Fruit fly (Drosophila melanogaster): ENCODE measurements around the gene SAK.
A peak's percentile ranks its signal among the peaks of the same experiment; 100 is the strongest.

Gene SAK

dm6 chr3L:21483837-21484236, 31.9 kb downstream of the SAK start (continued):
- TF ChIP-seq CG5245 (GFP tag; optimal IDR thresholded peaks at IDR 0.05) (no peak), fd3F (GFP tag; optimal IDR thresholded peaks at IDR 0.05) (no peak), sd (tag; optimal IDR thresholded peaks at IDR 0.05) (no peak), lilli (GFP tag; optimal IDR thresholded peaks at IDR 0.05) (peak; percentile 19), Lhr (GFP tag; optimal IDR thresholded peaks at IDR 0.05) (peak; percentile 95), CG8281 (tag; optimal IDR thresholded peaks at IDR 0.05) (no peak), bigmax (GFP tag; optimal IDR thresholded peaks at IDR 0.05) (peak; percentile 9), en (GFP tag; optimal IDR thresholded peaks at IDR 0.05) (no peak), knrl (GFP tag; IDR thresholded peaks at IDR 0.05; ENCODE audit: partially characterized antibody) (peak; percentile 50; the same call in 1 of the 3 replicates), Jarid2 (GFP tag; optimal IDR thresholded peaks at IDR 0.05) (no peak), ems (GFP tag; optimal IDR thresholded peaks at IDR 0.05) (no peak), scrt (GFP tag; optimal IDR thresholded peaks at IDR 0.05) (no peak), wdn (GFP tag; IDR thresholded peaks at IDR 0.05) (no peak), CG2120 (GFP tag; optimal IDR thresholded peaks at IDR 0.05) (peak; percentile 46), jing (GFP tag; optimal IDR thresholded peaks at IDR 0.05) (no peak), ERR (GFP tag; optimal IDR thresholded peaks at IDR 0.05) (peak; percentile 36), dati (GFP tag; IDR thresholded peaks at IDR 0.05) (no peak), cad (GFP tag; optimal IDR thresholded peaks at IDR 0.05) (no peak), CG15601 (tag; optimal IDR thresholded peaks at IDR 0.05) (peak; percentile 71), Bdp1 (GFP tag; optimal IDR thresholded peaks at IDR 0.05) (no peak), ranshi (GFP tag; IDR thresholded peaks at IDR 0.05) (no peak), CG17612 (GFP tag; IDR thresholded peaks at IDR 0.05) (no peak), hb (GFP tag; IDR thresholded peaks at IDR 0.05; ENCODE audit: partially characterized antibody) (no peak), CG15269 (tag; optimal IDR thresholded peaks at IDR 0.05) (no peak), sim (GFP tag; IDR thresholded peaks at IDR 0.05) (no peak), CG13296 (GFP tag; optimal IDR thresholded peaks at IDR 0.05) (no peak), maf-S (GFP tag; optimal IDR thresholded peaks at IDR 0.05) (no peak), Xrp1 (GFP tag; IDR thresholded peaks at IDR 0.05) (0 out of 2 replicates have a peak, but pooled peaks have one; percentile 24), zf30C (GFP tag; optimal IDR thresholded peaks at IDR 0.05) (no peak), gt (GFP tag; IDR thresholded peaks at IDR 0.05) (no peak), mld (GFP tag; IDR thresholded peaks at IDR 0.05; ENCODE audit: partially characterized antibody) (no peak), toy (GFP tag; IDR thresholded peaks at IDR 0.05) (no peak), bab2 (GFP tag; optimal IDR thresholded peaks at IDR 0.05) (peak; percentile 17), CG18599 (GFP tag; optimal IDR thresholded peaks at IDR 0.05) (no peak), CG8944 (GFP tag; optimal IDR thresholded peaks at IDR 0.05) (peak; percentile 3), CG2889 (GFP tag; IDR thresholded peaks at IDR 0.05) (no peak), Dref (GFP tag; IDR thresholded peaks at IDR 0.05) (no peak), CG1233 (GFP tag; optimal IDR thresholded peaks at IDR 0.05) (no peak), CG6175 (GFP tag; IDR thresholded peaks at IDR 0.05) (no peak), TFAM (GFP tag; optimal IDR thresholded peaks at IDR 0.05) (no peak), CG10267 (tag; optimal IDR thresholded peaks at IDR 0.05) (peak; percentile 79)

dm6 chr3L:21482100-21482499, 33.6 kb downstream of the SAK start:
- TF ChIP-seq sr (GFP tag; IDR thresholded peaks at IDR 0.05): 0 out of 3 replicates have a peak, but pooled peaks have one; percentile 2
- no peak for TF ChIP-seq CG9215 (GFP tag; IDR thresholded peaks at IDR 0.05)
- 0 out of 3 replicates have a peak, but pooled peaks have one; percentile 15 for TF ChIP-seq CG6791 (GFP tag; IDR thresholded peaks at IDR 0.05; ENCODE audit: partially characterized antibody)
- peak; percentile 33 for TF ChIP-seq D (optimal IDR thresholded peaks at IDR 0.05)
- no peak for TF ChIP-seq D (GFP tag; optimal IDR thresholded peaks at IDR 0.05)
- TF ChIP-seq tll (GFP tag; optimal IDR thresholded peaks at IDR 0.05): peak in 1 of 2 experiments; percentile 96
- TF ChIP-seq ftz-f1 (GFP tag; optimal IDR thresholded peaks at IDR 0.05): no peak
- TF ChIP-seq nau (GFP tag; optimal IDR thresholded peaks at IDR 0.05): no peak
- TF ChIP-seq org-1 (GFP tag; optimal IDR thresholded peaks at IDR 0.05): no peak
- TF ChIP-seq zen (tag; optimal IDR thresholded peaks at IDR 0.05): peak; percentile 55

Measured in whole organism, embryonic.